Worm (Caenorhabditis elegans) whole organism, L3 larva: Measurements from ENCODE around the gene sago-1.
A peak's percentile ranks its signal among the peaks of the same experiment; 100 is the strongest.

Experiments
- ZK546.5 ChIP-seq: sonication (generic microtip); optimal IDR thresholded peaks from 2 replicates; lab custom pipeline; 2017; ENCODE audit warnings: missing biosample characterization, missing genetic modification characterization
- ama-1 ChIP-seq: fragments of 150-350 bp; optimal IDR thresholded peaks from 2 replicates; lab custom pipeline; 2018
- ceh-16 ChIP-seq: sonication (generic microtip); optimal IDR thresholded peaks from 2 replicates; lab custom pipeline; 2017; ENCODE audit warnings: missing biosample characterization, missing genetic modification characterization
- ceh-82 ChIP-seq: fragments of 150-350 bp; optimal IDR thresholded peaks from 2 replicates; lab custom pipeline; 2014; ENCODE audit warnings: missing biosample characterization, missing genetic modification characterization
- ceh-9 ChIP-seq: sonication (generic microtip); optimal IDR thresholded peaks from 2 replicates; lab custom pipeline; 2018; ENCODE audit warnings: missing biosample characterization, missing genetic modification characterization
- daf-12 ChIP-seq: fragments of 150-350 bp; optimal IDR thresholded peaks from 2 replicates; lab custom pipeline; 2014; ENCODE audit warnings: missing biosample characterization, missing genetic modification reagents, missing genetic modification characterization
- egl-5 ChIP-seq: fragments of 150-350 bp; optimal IDR thresholded peaks from 2 replicates; lab custom pipeline; 2017; ENCODE audit warnings: missing biosample characterization, missing genetic modification reagents, missing genetic modification characterization, inconsistent platforms
- elt-1 ChIP-seq: fragments of 150-350 bp; optimal IDR thresholded peaks from 2 replicates; lab custom pipeline; 2014; ENCODE audit warnings: missing biosample characterization, missing genetic modification characterization
- elt-3 ChIP-seq, 3 experiments: fragments of 150-350 bp in 1 of 3; sonication (generic microtip) in 2 of 3; optimal IDR thresholded peaks; 2 replicates in 2 of 3; 4 replicates in 1 of 3; lab custom pipeline; 2014 to 2017; ENCODE audit warnings: missing biosample characterization in 3 of 3, missing genetic modification characterization in 3 of 3
- eor-1 ChIP-seq, 2 experiments: fragments of 150-350 bp; optimal IDR thresholded peaks; 2 replicates each; lab custom pipeline; 2014 to 2018; ENCODE audit warnings: missing biosample characterization in 2 of 2, missing genetic modification characterization in 2 of 2
- fkh-2 ChIP-seq: fragments of 150-350 bp; optimal IDR thresholded peaks from 2 replicates; lab custom pipeline; 2014; ENCODE audit warnings: missing biosample characterization, missing genetic modification reagents, missing genetic modification characterization
- jun-1 ChIP-seq: fragments of 150-350 bp; optimal IDR thresholded peaks from 2 replicates; lab custom pipeline; 2014; ENCODE audit warnings: missing biosample characterization, missing genetic modification reagents, missing genetic modification characterization
- lin-15B ChIP-seq: fragments of 150-350 bp; optimal IDR thresholded peaks from 2 replicates; lab custom pipeline; 2014; ENCODE audit warnings: missing biosample characterization, missing genetic modification characterization
- lin-39 ChIP-seq: fragments of 150-350 bp; optimal IDR thresholded peaks from 2 replicates; lab custom pipeline; 2018; ENCODE audit warnings: missing biosample characterization, missing genetic modification reagents, missing genetic modification characterization
- lsy-12 ChIP-seq: sonication (generic microtip); optimal IDR thresholded peaks from 2 replicates; lab custom pipeline; 2016; ENCODE audit warnings: mild to moderate bottlenecking, missing genetic modification characterization, missing compliant biosample characterization
- mdl-1 ChIP-seq: fragments of 150-350 bp; optimal IDR thresholded peaks from 2 replicates; lab custom pipeline; 2014; ENCODE audit warnings: missing biosample characterization, missing genetic modification characterization
- mml-1 ChIP-seq: fragments of 150-350 bp; sonication (generic microtip); optimal IDR thresholded peaks from 3 replicates; lab custom pipeline; 2014; ENCODE audit warnings: missing biosample characterization, missing genetic modification characterization
- nfya-1 ChIP-seq: sonication (generic microtip); optimal IDR thresholded peaks from 2 replicates; lab custom pipeline; 2017; ENCODE audit warnings: missing genetic modification characterization, mild to moderate bottlenecking, missing compliant biosample characterization, antibody characterized with exemption, moderate library complexity; ENCODE audit not compliant: insufficient read depth
- nhr-11 ChIP-seq: fragments of 150-350 bp; optimal IDR thresholded peaks from 2 replicates; lab custom pipeline; 2014; ENCODE audit warnings: missing biosample characterization, missing genetic modification characterization
- nhr-12 ChIP-seq: fragments of 150-350 bp; optimal IDR thresholded peaks from 2 replicates; lab custom pipeline; 2014; ENCODE audit warnings: missing biosample characterization, missing genetic modification characterization
- nhr-23 ChIP-seq: fragments of 150-350 bp; optimal IDR thresholded peaks from 2 replicates; lab custom pipeline; 2014; ENCODE audit warnings: missing biosample characterization, missing genetic modification reagents, missing genetic modification characterization
- nhr-237 ChIP-seq: fragments of 150-350 bp; optimal IDR thresholded peaks from 2 replicates; lab custom pipeline; 2014; ENCODE audit warnings: missing biosample characterization, missing genetic modification characterization
- nhr-25 ChIP-seq: sonication (generic microtip); optimal IDR thresholded peaks from 2 replicates; lab custom pipeline; 2017; ENCODE audit warnings: missing biosample characterization, missing genetic modification characterization
- nhr-43 ChIP-seq: sonication (generic microtip); optimal IDR thresholded peaks from 2 replicates; lab custom pipeline; 2016; ENCODE audit warnings: mild to moderate bottlenecking, missing genetic modification characterization, missing compliant biosample characterization; ENCODE audit not compliant: poor library complexity, severe bottlenecking
- nhr-77 ChIP-seq: fragments of 150-350 bp; optimal IDR thresholded peaks from 2 replicates; lab custom pipeline; 2014; ENCODE audit warnings: missing biosample characterization, missing genetic modification characterization
- pha-4 ChIP-seq: fragments of 150-350 bp; optimal IDR thresholded peaks from 2 replicates; lab custom pipeline; 2014; ENCODE audit warnings: missing biosample characterization, missing genetic modification reagents, missing genetic modification characterization
- pqm-1 ChIP-seq: fragments of 150-350 bp; optimal IDR thresholded peaks from 2 replicates; lab custom pipeline; 2017; ENCODE audit warnings: missing biosample characterization, missing genetic modification characterization, inconsistent platforms
- skn-1 ChIP-seq: fragments of 150-350 bp; optimal IDR thresholded peaks from 2 replicates; lab custom pipeline; 2014; ENCODE audit warnings: missing biosample characterization, missing genetic modification characterization
- snpc-4 ChIP-seq: fragments of 150-350 bp; optimal IDR thresholded peaks from 2 replicates; lab custom pipeline; 2014; ENCODE audit warnings: missing biosample characterization, missing genetic modification characterization
- unc-62 ChIP-seq: fragments of 150-350 bp; sonication (generic microtip); optimal IDR thresholded peaks from 4 replicates; lab custom pipeline; 2014; ENCODE audit warnings: missing biosample characterization, missing genetic modification reagents, missing genetic modification characterization
- zag-1 ChIP-seq: fragments of 150-350 bp; optimal IDR thresholded peaks from 2 replicates; lab custom pipeline; 2014; ENCODE audit warnings: missing biosample characterization, missing genetic modification characterization
- ztf-4 ChIP-seq: fragments of 150-350 bp; optimal IDR thresholded peaks from 2 replicates; lab custom pipeline; 2014; ENCODE audit warnings: missing biosample characterization, missing genetic modification characterization

The sago-1 gene

ce11 chrV:6321280-6321679 lies 17.7 kb downstream of the sago-1 start:
- TF ChIP-seq lin-15B (tag; lab: Kevin White, UChicago) (no peak), snpc-4 (tag; lab: Kevin White, UChicago) (no peak), ZK546.5 (no peak)

ce11 chrV:6321733-6322198 lies 18.2 kb downstream of the sago-1 start, which contains the start of gene T28C12.15:
TSS of gene T28C12.15 (minus strand) at chrV:6321783.
- TF ChIP-seq egl-5 (tag; lab: Kevin White, UChicago): no peak
- TF ChIP-seq nhr-237 (tag; lab: Kevin White, UChicago): no peak
- TF ChIP-seq nhr-11 (tag; lab: Kevin White, UChicago): no peak
- no peak for TF ChIP-seq mml-1 (tag; lab: Kevin White, UChicago)
- no peak for TF ChIP-seq jun-1 (tag; lab: Kevin White, UChicago)
- no peak for TF ChIP-seq mdl-1 (tag; lab: Kevin White, UChicago)
- TF ChIP-seq elt-1: no peak
- TF ChIP-seq snpc-4 (tag; lab: Kevin White, UChicago): no peak
- TF ChIP-seq lsy-12 (tag; lab: Kevin White, UChicago): no peak
- TF ChIP-seq ama-1 (lab: Kevin White, UChicago): no peak
- TF ChIP-seq ceh-16 (tag; lab: Kevin White, UChicago): no peak
- TF ChIP-seq nhr-12 (tag; lab: Kevin White, UChicago): no peak
- TF ChIP-seq daf-12 (tag; lab: Kevin White, UChicago): no peak
- TF ChIP-seq ceh-9 (tag; lab: Kevin White, UChicago): no peak

ce11 chrV:6322749-6323367 lies 19.3 kb downstream of the sago-1 start:
- TF ChIP-seq elt-1: no peak
- TF ChIP-seq nhr-43 (tag; lab: Kevin White, UChicago): peak; percentile 20
- TF ChIP-seq nhr-23 (tag; lab: Kevin White, UChicago): peak; percentile 53
- no peak for TF ChIP-seq ztf-4
- TF ChIP-seq nhr-25 (tag; lab: Kevin White, UChicago): peak; percentile 68
- TF ChIP-seq, all 47 proteins: peak for 3

- TF ChIP-seq eor-1 (tag; optimal IDR thresholded peaks at IDR 0.05; lab: Kevin White, UChicago): no peak
- TF ChIP-seq nhr-43 (tag; lab: Kevin White, UChicago): no peak
- TF ChIP-seq zag-1 (tag; lab: Kevin White, UChicago): no peak
- TF ChIP-seq nhr-23 (tag; lab: Kevin White, UChicago): no peak
- TF ChIP-seq jun-1 (tag; lab: Kevin White, UChicago): no peak
- no peak for TF ChIP-seq nhr-12 (tag; lab: Kevin White, UChicago)
- no peak for TF ChIP-seq ceh-82 (tag; lab: Kevin White, UChicago)
- TF ChIP-seq nhr-11 (tag; lab: Kevin White, UChicago): no peak
- no peak for TF ChIP-seq ztf-4
- TF ChIP-seq elt-1: no peak
- no peak for TF ChIP-seq mml-1 (tag; lab: Kevin White, UChicago)
- TF ChIP-seq egl-5 (tag; lab: Kevin White, UChicago): no peak
- TF ChIP-seq pqm-1 (tag; lab: Kevin White, UChicago): no peak
Measured at ce11 chrV:6323602-6324001, 20.0 kb downstream of the sago-1 start.

- TF ChIP-seq ama-1 (lab: Kevin White, UChicago): peak; percentile 9
- no peak for TF ChIP-seq unc-62 (GFP tag; lab: Kevin White, UChicago)
- peak in 1 of 3 experiments; percentile 33 for TF ChIP-seq elt-3 (tag; optimal IDR thresholded peaks at IDR 0.05; lab: Kevin White, UChicago)
Measured at ce11 chrV:6326394-6326793, 22.8 kb downstream of the sago-1 start.

ce11 chrV:6326980-6327379 lies 23.4 kb downstream of the sago-1 start, which contains the start of gene fbxa-202:
TSS of gene fbxa-202 (plus strand) at chrV:6327280.
- no peak for TF ChIP-seq ceh-9 (tag; lab: Kevin White, UChicago)
- no peak for TF ChIP-seq fkh-2 (tag; lab: Kevin White, UChicago)
- TF ChIP-seq ztf-4: no peak
- no peak for TF ChIP-seq zag-1 (tag; lab: Kevin White, UChicago)
- TF ChIP-seq nhr-11 (tag; lab: Kevin White, UChicago): no peak
- no peak for TF ChIP-seq skn-1 (tag; lab: Kevin White, UChicago)
- no peak for TF ChIP-seq unc-62 (GFP tag; lab: Kevin White, UChicago)
- no peak for TF ChIP-seq lsy-12 (tag; lab: Kevin White, UChicago)
- no peak for TF ChIP-seq mdl-1 (tag; lab: Kevin White, UChicago)
- TF ChIP-seq nfya-1 (tag; lab: Kevin White, UChicago): no peak
- no peak for TF ChIP-seq lin-39 (tag; lab: Kevin White, UChicago)
- no peak for TF ChIP-seq nhr-77
- TF ChIP-seq pha-4: no peak
- no peak for TF ChIP-seq snpc-4 (tag; lab: Kevin White, UChicago)
